Fruit fly (Drosophila melanogaster) whole organism, embryonic: ENCODE results near the gene TyrRII.

Experiments used
- CG10274 ChIP-seq: fragments of 200-800 bp; sonication (Bioruptor generic); optimal IDR thresholded peaks from 3 replicates; lab custom pipeline; 2017; ENCODE audit warnings: missing biosample characterization, mild to moderate bottlenecking, missing genetic modification characterization
- CG10431 ChIP-seq: fragments of 200-800 bp; sonication (Bioruptor generic); optimal IDR thresholded peaks from 3 replicates; lab custom pipeline; 2018; ENCODE audit warnings: missing biosample characterization, mild to moderate bottlenecking, missing genetic modification characterization
- CG12391 ChIP-seq: fragments of 200-800 bp; sonication (Bioruptor generic); optimal IDR thresholded peaks from 3 replicates; lab custom pipeline; 2018; ENCODE audit warnings: missing biosample characterization, mild to moderate bottlenecking, missing genetic modification characterization, moderate library complexity
- CG12659 ChIP-seq: fragments of 200-800 bp; sonication (Bioruptor generic); optimal IDR thresholded peaks from 3 replicates; lab custom pipeline; 2017; ENCODE audit warnings: mild to moderate bottlenecking, missing biosample characterization, missing genetic modification reagents, missing genetic modification characterization
- CG13296 ChIP-seq: fragments of 200-800 bp; sonication (Bioruptor generic); optimal IDR thresholded peaks from 3 replicates; lab custom pipeline; 2018; ENCODE audit warnings: missing biosample characterization, mild to moderate bottlenecking, missing genetic modification characterization
- CG1603 ChIP-seq: fragments of 200-800 bp; sonication (Bioruptor generic); optimal IDR thresholded peaks from 2 replicates; lab custom pipeline; 2019; ENCODE audit warnings: missing biosample characterization, mild to moderate bottlenecking, missing genetic modification characterization, moderate library complexity
- CG17568 ChIP-seq: fragments of 200-800 bp; sonication (Bioruptor generic); optimal IDR thresholded peaks from 2 replicates; lab custom pipeline; 2018; ENCODE audit warnings: missing biosample characterization, mild to moderate bottlenecking, missing genetic modification characterization, moderate library complexity
- CG2116 ChIP-seq: fragments of 200-800 bp; sonication (Bioruptor generic); optimal IDR thresholded peaks from 3 replicates; lab custom pipeline; 2018; ENCODE audit warnings: missing biosample characterization, mild to moderate bottlenecking, missing genetic modification characterization
- CG2678 ChIP-seq: fragments of 200-800 bp; sonication (Bioruptor generic); optimal IDR thresholded peaks from 3 replicates; lab custom pipeline; 2019; ENCODE audit warnings: missing biosample characterization, mild to moderate bottlenecking, missing genetic modification characterization, moderate library complexity
- CG2875 ChIP-seq: fragments of 200-800 bp; sonication (Bioruptor generic); optimal IDR thresholded peaks from 2 replicates; lab custom pipeline; 2017; ENCODE audit warnings: missing biosample characterization, mild to moderate bottlenecking, missing genetic modification characterization, missing genetic modification reagents
- CG30403 ChIP-seq: fragments of 200-800 bp; sonication (Bioruptor generic); optimal IDR thresholded peaks from 3 replicates; lab custom pipeline; 2016; ENCODE audit warnings: missing biosample characterization, missing genetic modification characterization
- CG32767 ChIP-seq: fragments of 200-800 bp; sonication (Bioruptor generic); IDR thresholded peaks from 2 replicates; pipeline ENCODE4 v1.3.6; 2022; ENCODE audit warnings: missing biosample characterization, missing genetic modification characterization
- CG34422 ChIP-seq: fragments of 200-800 bp; sonication (Bioruptor generic); IDR thresholded peaks from 3 replicates; pipeline ENCODE4 v1.3.6; 2022; ENCODE audit warnings: missing biosample characterization, missing genetic modification characterization
- CG5245 ChIP-seq: fragments of 200-800 bp; sonication (Bioruptor generic); optimal IDR thresholded peaks from 3 replicates; lab custom pipeline; 2016; ENCODE audit warnings: missing biosample characterization, missing genetic modification characterization
- CG7271 ChIP-seq: fragments of 200-800 bp; sonication (Bioruptor generic); optimal IDR thresholded peaks from 2 replicates; lab custom pipeline; 2018; ENCODE audit warnings: missing biosample characterization, mild to moderate bottlenecking, missing genetic modification characterization, moderate library complexity
- CG7556 ChIP-seq: fragments of 200-800 bp; sonication (Bioruptor generic); optimal IDR thresholded peaks from 2 replicates; lab custom pipeline; 2017; ENCODE audit warnings: missing biosample characterization, mild to moderate bottlenecking, missing genetic modification characterization
- CHES-1-like ChIP-seq: fragments of 200-800 bp; sonication (Bioruptor generic); optimal IDR thresholded peaks from 2 replicates; lab custom pipeline; 2016; ENCODE audit warnings: missing biosample characterization, missing genetic modification characterization
- D19A ChIP-seq: fragments of 200-800 bp; optimal IDR thresholded peaks from 3 replicates; lab custom pipeline; 2019; ENCODE audit warnings: missing biosample characterization, mild to moderate bottlenecking, missing genetic modification characterization, moderate library complexity
- D19B ChIP-seq: fragments of 200-800 bp; sonication (Bioruptor generic); optimal IDR thresholded peaks from 2 replicates; lab custom pipeline; 2017; ENCODE audit warnings: missing biosample characterization, mild to moderate bottlenecking, missing genetic modification characterization
- Dip2 ChIP-seq: fragments of 200-800 bp; sonication (Bioruptor generic); IDR thresholded peaks from 2 replicates; pipeline ENCODE4 v1.3.6; 2022; ENCODE audit warnings: missing biosample characterization, missing genetic modification characterization
- Dref ChIP-seq: fragments of 200-800 bp; sonication (Bioruptor generic); IDR thresholded peaks from 2 replicates; pipeline ENCODE4 v1.3.6; 2022; ENCODE audit warnings: missing biosample characterization, missing genetic modification characterization
- Fer1 ChIP-seq: fragments of 200-800 bp; sonication (Bioruptor generic); optimal IDR thresholded peaks from 2 replicates; lab custom pipeline; 2017; ENCODE audit warnings: missing biosample characterization, mild to moderate bottlenecking, missing genetic modification characterization
- HLH4C ChIP-seq: fragments of 200-800 bp; sonication (Bioruptor generic); IDR thresholded peaks from 3 replicates; pipeline ENCODE4 v1.3.6; 2022; ENCODE audit warnings: missing biosample characterization, missing genetic modification characterization; ENCODE audit not compliant: partially characterized antibody
- HLH54F ChIP-seq: fragments of 200-800 bp; sonication (Bioruptor generic); optimal IDR thresholded peaks from 3 replicates; lab custom pipeline; 2016; ENCODE audit warnings: missing biosample characterization, missing genetic modification characterization
- Hsf ChIP-seq: fragments of 200-800 bp; sonication (Bioruptor generic); optimal IDR thresholded peaks from 3 replicates; lab custom pipeline; 2016; ENCODE audit warnings: missing biosample characterization, missing genetic modification characterization
- Lpt ChIP-seq: fragments of >200 bp; optimal IDR thresholded peaks from 2 replicates; lab custom pipeline; 2018; ENCODE audit warnings: missing biosample characterization, missing genetic modification characterization
- MBD-R2 ChIP-seq: fragments of 200-800 bp; sonication (Bioruptor generic); IDR thresholded peaks from 2 replicates; pipeline ENCODE4 v1.3.6; 2022; ENCODE audit warnings: missing biosample characterization, missing genetic modification characterization
- Mes4 ChIP-seq: fragments of 200-800 bp; sonication (Bioruptor generic); optimal IDR thresholded peaks from 2 replicates; lab custom pipeline; 2016; ENCODE audit warnings: missing biosample characterization, missing genetic modification characterization
- Neu2 ChIP-seq: fragments of 200-800 bp; sonication (Bioruptor generic); optimal IDR thresholded peaks from 3 replicates; lab custom pipeline; 2016; ENCODE audit warnings: missing biosample characterization, missing genetic modification characterization, borderline replicate concordance
- Nf-YA ChIP-seq: fragments of 200-800 bp; sonication (Bioruptor generic); IDR thresholded peaks from 2 replicates; pipeline ENCODE4 v1.3.6; 2022; ENCODE audit warnings: missing biosample characterization, missing genetic modification characterization
- Nf-YC ChIP-seq: fragments of 200-800 bp; optimal IDR thresholded peaks from 3 replicates; lab custom pipeline; 2019; ENCODE audit warnings: missing biosample characterization, mild to moderate bottlenecking, missing genetic modification characterization, moderate library complexity
- Oaz ChIP-seq: fragments of 200-800 bp; sonication (Bioruptor generic); IDR thresholded peaks from 2 replicates; pipeline ENCODE4 v1.3.6; 2022; ENCODE audit warnings: missing biosample characterization, missing genetic modification characterization
- Scr ChIP-seq: fragments of 200-800 bp; sonication (Bioruptor generic); IDR thresholded peaks from 2 replicates; pipeline ENCODE4 v1.3.6; 2022; ENCODE audit warnings: missing biosample characterization, missing genetic modification characterization; ENCODE audit not compliant: partially characterized antibody
- Spps ChIP-seq: fragments of 200-800 bp; sonication (Bioruptor generic); optimal IDR thresholded peaks from 2 replicates; lab custom pipeline; 2018; ENCODE audit warnings: missing biosample characterization, mild to moderate bottlenecking, missing genetic modification characterization
- Ssrp ChIP-seq: fragments of 200-800 bp; sonication (Bioruptor generic); optimal IDR thresholded peaks from 2 replicates; lab custom pipeline; 2018; ENCODE audit warnings: missing biosample characterization, mild to moderate bottlenecking, missing genetic modification characterization, moderate library complexity
- Xrp1 ChIP-seq: fragments of 200-800 bp; sonication (Bioruptor generic); IDR thresholded peaks from 2 replicates; pipeline ENCODE4 v1.3.6; 2022; ENCODE audit warnings: missing biosample characterization, missing genetic modification characterization
- ac ChIP-seq: fragments of 200-800 bp; sonication (Bioruptor generic); optimal IDR thresholded peaks from 3 replicates; lab custom pipeline; 2017; ENCODE audit warnings: missing biosample characterization, mild to moderate bottlenecking, missing genetic modification characterization
- ara ChIP-seq: fragments of 200-800 bp; sonication (Bioruptor generic); IDR thresholded peaks from 2 replicates; pipeline ENCODE4 v1.3.6; 2022; ENCODE audit warnings: missing biosample characterization, missing genetic modification characterization
- bbx ChIP-seq: fragments of 200-800 bp; sonication (Bioruptor generic); IDR thresholded peaks from 2 replicates; pipeline ENCODE4 v1.3.6; 2022; ENCODE audit warnings: missing biosample characterization, missing genetic modification characterization; ENCODE audit not compliant: partially characterized antibody
- croc ChIP-seq: fragments of 200-800 bp; sonication (Bioruptor generic); conservative IDR thresholded peaks from 3 replicates; pipeline ENCODE4 v1.3.6; 2022; ENCODE audit warnings: missing biosample characterization, missing genetic modification characterization
- dmrt11E ChIP-seq: fragments of 200-800 bp; sonication (Bioruptor generic); optimal IDR thresholded peaks from 3 replicates; lab custom pipeline; 2018; ENCODE audit warnings: missing biosample characterization, mild to moderate bottlenecking, missing genetic modification characterization, moderate library complexity
- fd102C ChIP-seq: fragments of 200-800 bp; sonication (Bioruptor generic); optimal IDR thresholded peaks from 2 replicates; lab custom pipeline; 2018; ENCODE audit warnings: missing biosample characterization, mild to moderate bottlenecking, missing genetic modification characterization, moderate library complexity
- grau ChIP-seq: fragments of 200-800 bp; optimal IDR thresholded peaks from 3 replicates; lab custom pipeline; 2019; ENCODE audit warnings: missing biosample characterization, mild to moderate bottlenecking, missing genetic modification characterization, moderate library complexity
- ind ChIP-seq: fragments of 200-800 bp; sonication (Bioruptor generic); optimal IDR thresholded peaks from 3 replicates; lab custom pipeline; 2016; ENCODE audit warnings: missing biosample characterization, missing genetic modification characterization
- jing ChIP-seq: fragments of 200-800 bp; sonication (Bioruptor generic); optimal IDR thresholded peaks from 2 replicates; lab custom pipeline; 2018; ENCODE audit warnings: missing biosample characterization, mild to moderate bottlenecking, missing genetic modification characterization
- jumu ChIP-seq: fragments of 200-800 bp; sonication (Bioruptor generic); optimal IDR thresholded peaks from 3 replicates; lab custom pipeline; 2016; ENCODE audit warnings: missing biosample characterization, missing genetic modification characterization
- knrl ChIP-seq: fragments of 200-800 bp; sonication (Bioruptor generic); IDR thresholded peaks from 3 replicates; pipeline ENCODE4 v1.3.6; 2022; ENCODE audit warnings: missing biosample characterization, missing genetic modification characterization; ENCODE audit not compliant: partially characterized antibody
- pb ChIP-seq: fragments of 200-800 bp; sonication (Bioruptor generic); optimal IDR thresholded peaks from 3 replicates; lab custom pipeline; 2016; ENCODE audit warnings: missing biosample characterization, missing genetic modification characterization
- psq ChIP-seq: fragments of 200-800 bp; sonication (Bioruptor generic); optimal IDR thresholded peaks from 2 replicates; lab custom pipeline; 2017; ENCODE audit warnings: missing biosample characterization, missing genetic modification characterization
- run ChIP-seq: fragments of 200-800 bp; sonication (Bioruptor generic); optimal IDR thresholded peaks from 3 replicates; lab custom pipeline; 2018; ENCODE audit warnings: missing biosample characterization, mild to moderate bottlenecking, missing genetic modification characterization
- stwl ChIP-seq: fragments of 200-800 bp; sonication (Bioruptor generic); optimal IDR thresholded peaks from 3 replicates; lab custom pipeline; 2018; ENCODE audit warnings: missing biosample characterization, mild to moderate bottlenecking, missing genetic modification characterization, moderate library complexity

Gene TyrRII

DNA sequence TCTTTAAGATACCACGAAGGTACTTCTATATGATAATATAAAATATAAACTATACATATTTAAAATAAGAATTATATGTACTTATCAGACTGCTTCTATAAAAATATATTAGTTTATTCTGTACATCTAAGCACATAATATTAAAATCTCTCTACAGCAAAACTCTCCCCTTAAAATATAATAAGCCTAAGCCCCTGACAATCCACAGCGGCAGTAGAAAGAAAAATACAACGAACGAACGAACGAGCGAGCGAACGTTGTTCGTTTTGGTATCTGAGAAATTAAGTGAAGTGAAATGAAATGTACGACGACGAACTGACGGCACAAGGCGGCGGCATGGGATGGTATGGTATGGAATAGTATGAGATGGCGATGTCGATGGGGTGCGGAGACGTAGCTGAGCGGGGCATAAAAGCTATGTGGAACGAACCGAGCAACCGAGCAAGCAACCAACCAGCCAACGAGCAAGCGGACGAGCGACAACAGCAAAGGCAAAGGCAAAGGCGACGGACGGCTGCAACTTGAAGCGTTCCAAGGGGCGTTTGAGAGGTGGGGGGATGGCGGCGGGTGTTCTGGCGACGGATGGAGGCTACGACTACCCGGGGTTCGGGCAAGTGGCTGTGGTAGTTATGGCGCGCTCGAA is 35.8 kb upstream of the TyrRII start (continued):
- TF ChIP-seq Dref (GFP tag; lab: Robert Waterston, UW) (no peak; the same call in 1 of the 2 replicates), ara (peak; percentile 96), ac (GFP tag; lab: Kevin White, UChicago) (peak; percentile 78), MBD-R2 (GFP tag; lab: Robert Waterston, UW) (peak; percentile 95), bbx (0 out of 2 replicates have a peak, but pooled peaks have one; percentile 13), Fer1 (peak; percentile 100), Dip2 (peak; percentile 73), run (peak; percentile 97), knrl (GFP tag; lab: Robert Waterston, UW) (peak; percentile 27; the same call in 1 of the 3 replicates), Mes4 (peak; percentile 50), Oaz (GFP tag; lab: Robert Waterston, UW) (peak; percentile 97), croc (GFP tag; lab: Robert Waterston, UW) (peak; percentile 96), CG10431 (GFP tag; lab: Kevin White, UChicago) (peak; percentile 97), Neu2 (GFP tag; lab: Kevin White, UChicago) (no peak), CG7271 (tag; lab: Kevin White, UChicago) (peak; percentile 88), stwl (tag; lab: Kevin White, UChicago) (no peak), D19B (peak; percentile 96), CG30403 (GFP tag; lab: Kevin White, UChicago) (peak; percentile 98), CG12659 (GFP tag; lab: Kevin White, UChicago) (peak; percentile 99), CG2678 (peak; percentile 100), fd102C (GFP tag; lab: Kevin White, UChicago) (no peak), grau (tag; lab: Kevin White, UChicago) (peak; percentile 99), Lpt (GFP tag; lab: Kevin White, UChicago) (no peak), CG2116 (GFP tag; lab: Kevin White, UChicago) (peak; percentile 87), CG2875 (GFP tag; lab: Kevin White, UChicago) (peak; percentile 97), HLH54F (GFP tag; lab: Kevin White, UChicago) (peak; percentile 82), CG1603 (tag; lab: Kevin White, UChicago) (no peak), CG10274 (peak; percentile 90), psq (GFP tag; lab: Kevin White, UChicago) (peak; percentile 93), pb (GFP tag; lab: Kevin White, UChicago) (peak; percentile 30), dmrt11E (tag; lab: Kevin White, UChicago) (peak; percentile 94), Spps (peak; percentile 97), Nf-YC (tag; lab: Kevin White, UChicago) (peak; percentile 94), CHES-1-like (GFP tag; lab: Kevin White, UChicago) (peak; percentile 79), CG5245 (GFP tag; lab: Kevin White, UChicago) (peak; percentile 90), HLH4C (GFP tag; lab: Robert Waterston, UW) (0 out of 3 replicates have a peak, but pooled peaks have one; percentile 1), Scr (GFP tag; lab: Robert Waterston, UW) (no peak)

DNA sequence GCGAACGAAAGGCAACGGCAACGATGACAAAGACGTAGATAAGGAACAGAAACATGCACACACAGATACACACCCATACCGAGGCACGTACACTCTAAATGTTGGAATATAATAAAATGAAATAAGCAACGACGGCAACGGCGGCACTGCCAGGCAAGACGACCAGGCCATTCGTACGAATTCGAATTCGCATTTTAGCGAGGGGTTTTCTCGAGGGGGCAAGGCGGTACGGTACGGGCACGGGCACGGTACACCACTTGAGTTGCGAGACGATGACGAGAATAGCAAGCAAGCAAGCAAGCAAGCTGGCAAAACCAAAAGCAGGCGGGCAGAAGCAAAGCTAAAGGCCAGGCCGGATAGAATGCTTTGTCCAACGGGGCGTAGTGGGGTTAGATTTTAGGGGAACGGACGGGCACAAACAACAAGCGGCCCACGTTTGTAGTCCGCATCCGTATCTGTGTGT is 35.2 kb upstream of the TyrRII start:
- no peak for TF ChIP-seq Nf-YA (GFP tag; lab: Robert Waterston, UW)
- TF ChIP-seq CG13296 (GFP tag; lab: Kevin White, UChicago): no peak
- TF ChIP-seq CG12391 (tag; lab: Kevin White, UChicago): no peak
- no peak for TF ChIP-seq jing (GFP tag; lab: Kevin White, UChicago)
- no peak for TF ChIP-seq CG34422 (GFP tag; lab: Robert Waterston, UW)
- no peak for TF ChIP-seq ind
- TF ChIP-seq CG17568 (GFP tag; lab: Kevin White, UChicago): no peak
- TF ChIP-seq CG7556 (GFP tag; lab: Kevin White, UChicago): no peak
- no peak for TF ChIP-seq CG1603 (tag; lab: Kevin White, UChicago)
- TF ChIP-seq D19A (tag; lab: Kevin White, UChicago): peak; percentile 34
- TF ChIP-seq Ssrp: no peak
- TF ChIP-seq Xrp1: no peak
- no peak for TF ChIP-seq Hsf (GFP tag; lab: Kevin White, UChicago)
- no peak for TF ChIP-seq jumu
- TF ChIP-seq CG32767: no peak
